Worm (Caenorhabditis elegans): Measurements from ENCODE around the gene AH9.1.

Gene AH9.1

ce11 chrX:2246908-2247307 is at the start of gene AH9.1:
TSS of gene AH9.1 (minus strand) at chrX:2247008.
- TF ChIP-seq him-1 (tag; optimal IDR thresholded peaks at IDR 0.05) = no peak
- no peak for TF ChIP-seq dao-5 (tag; optimal IDR thresholded peaks at IDR 0.05)
- no peak for TF ChIP-seq W03F9.2 (tag; optimal IDR thresholded peaks at IDR 0.05)

DNA sequence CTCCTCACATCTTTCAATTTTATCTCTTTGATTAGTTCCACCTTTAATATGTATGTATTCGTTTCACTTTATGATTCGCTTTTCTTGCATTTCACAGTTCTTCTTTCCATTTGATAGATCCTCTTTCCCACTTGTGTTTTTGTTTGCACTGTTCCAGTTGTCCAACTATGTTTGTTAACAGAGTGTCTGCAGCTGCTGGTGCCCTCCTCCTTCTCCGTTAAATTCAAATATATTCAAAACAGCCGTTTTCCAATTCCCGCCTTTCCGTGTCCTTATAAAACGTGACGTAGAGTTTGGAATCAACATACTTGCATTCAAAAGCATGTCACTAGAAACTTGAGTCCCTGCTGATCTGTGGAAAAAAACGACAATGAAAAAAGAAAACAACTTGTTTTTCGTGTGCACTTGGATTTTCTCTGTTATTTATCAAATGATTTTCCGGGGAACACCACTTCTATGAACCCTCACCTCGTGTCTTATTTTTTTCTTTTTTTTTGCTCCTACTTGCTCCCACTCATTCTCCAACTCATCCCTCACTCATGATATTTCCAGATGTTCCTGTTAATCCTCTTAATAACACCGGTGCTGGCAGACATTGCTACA is 47.5 kb upstream of the AH9.1 start, which contains the start of gene T10H10.2:
Gene T10H10.2 (plus strand): TSS at position 553 of the 603 bp plus-strand sequence.
- no peak for TF ChIP-seq dao-5 (tag; optimal IDR thresholded peaks at IDR 0.05)
- TF ChIP-seq W03F9.2 (tag; optimal IDR thresholded peaks at IDR 0.05) = no peak
- TF ChIP-seq him-1 (tag; optimal IDR thresholded peaks at IDR 0.05) = no peak

- TF ChIP-seq W03F9.2 (tag; optimal IDR thresholded peaks at IDR 0.05) = no peak
- TF ChIP-seq dao-5 (tag; optimal IDR thresholded peaks at IDR 0.05) = no peak
- TF ChIP-seq him-1 (tag; optimal IDR thresholded peaks at IDR 0.05) = no peak
Observed at ce11 chrX:2287977-2288387, 41.2 kb upstream of the AH9.1 start.

DNA sequence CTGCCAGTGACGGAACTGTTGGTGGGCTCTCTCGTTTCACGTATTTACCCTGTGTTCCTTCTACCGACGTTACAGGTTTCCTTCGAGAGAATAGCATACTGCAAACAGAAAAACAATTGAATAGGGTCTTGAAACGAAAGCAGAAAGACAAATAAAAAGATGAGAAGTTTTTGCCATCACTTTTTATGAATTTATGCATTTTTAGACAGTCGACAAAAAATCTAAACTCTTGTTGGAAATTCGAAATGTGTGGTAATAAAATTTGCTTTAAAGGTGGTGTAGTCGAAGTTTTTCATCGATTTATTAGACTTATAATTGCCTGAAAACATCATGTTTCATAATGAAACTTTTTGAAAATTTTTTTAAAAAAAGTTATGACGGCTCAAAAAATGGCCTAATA is 40.3 kb upstream of the AH9.1 start, which contains the start of gene sav-1:
Gene sav-1 (minus strand): TSS at position 101 of the 400 bp plus-strand sequence.
- TF ChIP-seq W03F9.2 (tag; optimal IDR thresholded peaks at IDR 0.05) = no peak
- no peak for TF ChIP-seq dao-5 (tag; optimal IDR thresholded peaks at IDR 0.05)
- no peak for TF ChIP-seq him-1 (tag; optimal IDR thresholded peaks at IDR 0.05)

DNA sequence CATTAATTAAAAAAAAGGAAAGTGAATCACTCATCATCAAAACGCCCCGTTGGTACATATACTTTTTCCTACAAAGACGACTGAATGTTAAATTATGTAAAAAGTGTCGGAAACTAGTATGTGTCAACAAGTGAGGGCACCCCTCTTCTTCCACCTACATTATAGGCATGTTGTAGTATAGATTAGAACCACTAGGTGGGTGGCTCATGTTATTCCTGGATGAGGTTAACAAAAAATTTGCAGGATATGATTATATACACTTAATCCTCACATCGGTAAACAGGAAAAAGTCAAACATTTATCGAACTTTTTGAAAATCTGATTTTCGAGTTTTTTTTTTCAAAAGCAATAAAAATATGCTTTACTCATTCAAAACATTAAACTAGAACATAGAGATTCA is 29.2 kb upstream of the AH9.1 start:
- no peak for TF ChIP-seq dao-5 (tag; optimal IDR thresholded peaks at IDR 0.05)

DNA sequence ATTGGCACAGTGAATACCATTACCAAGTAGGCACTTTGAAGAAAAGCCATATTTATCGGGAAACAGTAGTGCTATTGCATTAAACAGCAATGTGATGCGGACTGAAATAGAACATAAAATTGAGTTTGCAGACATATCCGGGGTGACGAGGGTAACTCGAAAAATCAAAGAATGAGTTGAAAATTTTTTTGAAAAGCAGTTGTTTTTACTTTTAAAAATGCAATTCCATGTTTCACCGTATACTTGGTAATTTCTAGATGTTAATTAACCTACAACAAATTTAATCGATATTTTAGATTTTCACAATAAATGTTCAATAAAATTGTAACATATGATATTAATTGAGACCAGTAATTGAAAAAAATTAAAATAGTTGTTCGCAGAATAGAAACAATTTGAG is 27.4 kb upstream of the AH9.1 start, which contains the start of gene AH9.4:
Gene AH9.4 (minus strand): TSS at position 101 of the 400 bp plus-strand sequence.
- TF ChIP-seq W03F9.2 (tag; optimal IDR thresholded peaks at IDR 0.05) (no peak), him-1 (tag; optimal IDR thresholded peaks at IDR 0.05) (no peak), dao-5 (tag; optimal IDR thresholded peaks at IDR 0.05) (no peak)

DNA sequence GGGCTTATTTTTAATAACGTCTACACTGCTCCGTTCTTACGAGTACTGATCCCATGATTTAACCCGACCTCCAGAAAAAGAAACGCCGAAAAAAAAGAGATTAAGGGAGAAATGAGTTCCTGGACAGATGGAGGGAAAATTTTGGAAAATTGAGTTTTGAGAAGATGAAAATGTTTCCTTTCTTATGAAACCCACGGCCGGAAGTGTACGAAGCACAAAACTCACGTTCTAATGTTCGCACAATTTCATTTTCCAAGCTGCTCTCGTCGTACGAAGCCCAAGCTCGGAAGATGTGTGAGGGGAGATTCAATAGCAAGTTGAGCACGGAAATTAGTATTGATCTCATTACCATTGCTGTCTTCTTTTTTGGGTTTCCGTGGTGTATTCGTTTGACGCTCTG is 24.6 kb upstream of the AH9.1 start:
- TF ChIP-seq W03F9.2 (tag; optimal IDR thresholded peaks at IDR 0.05) = no peak
- TF ChIP-seq dao-5 (tag; optimal IDR thresholded peaks at IDR 0.05) = no peak
- no peak for TF ChIP-seq him-1 (tag; optimal IDR thresholded peaks at IDR 0.05)

- TF ChIP-seq dao-5 (tag; optimal IDR thresholded peaks at IDR 0.05) (no peak), W03F9.2 (tag; optimal IDR thresholded peaks at IDR 0.05) (no peak), him-1 (tag; optimal IDR thresholded peaks at IDR 0.05) (no peak)
Observed at ce11 chrX:2267956-2268355, 21.1 kb upstream of the AH9.1 start, which contains the start of gene AH9.6. TSS of gene AH9.6 (minus strand) at chrX:2268138.

DNA sequence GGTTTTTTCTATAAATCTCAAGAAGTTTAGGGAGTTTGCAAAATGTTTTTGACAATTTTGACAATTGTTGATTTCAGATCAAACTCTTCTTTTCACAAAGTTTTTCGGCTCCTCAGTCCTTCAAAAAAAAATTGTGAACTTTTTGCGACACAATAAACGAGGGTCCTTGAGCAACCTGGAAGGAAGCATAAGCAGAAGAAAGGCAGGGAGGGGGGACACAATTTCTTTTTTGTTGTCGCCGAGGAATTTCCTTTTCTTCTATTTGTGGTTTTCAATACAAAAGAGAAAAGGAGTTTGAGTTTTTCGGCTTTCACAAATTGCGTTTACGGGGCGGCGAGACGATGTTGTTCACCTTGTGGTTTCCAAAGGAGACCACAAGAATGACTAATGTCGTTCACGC is 20.0 kb upstream of the AH9.1 start:
- TF ChIP-seq him-1 (tag; optimal IDR thresholded peaks at IDR 0.05) = no peak
- TF ChIP-seq W03F9.2 (tag; optimal IDR thresholded peaks at IDR 0.05) = no peak
- TF ChIP-seq dao-5 (tag; optimal IDR thresholded peaks at IDR 0.05) = no peak

ce11 chrX:2266366-2266765 is 19.6 kb upstream of the AH9.1 start:
- TF ChIP-seq dao-5 (tag; optimal IDR thresholded peaks at IDR 0.05) (no peak), him-1 (tag; optimal IDR thresholded peaks at IDR 0.05) (no peak), W03F9.2 (tag; optimal IDR thresholded peaks at IDR 0.05) (no peak)

DNA sequence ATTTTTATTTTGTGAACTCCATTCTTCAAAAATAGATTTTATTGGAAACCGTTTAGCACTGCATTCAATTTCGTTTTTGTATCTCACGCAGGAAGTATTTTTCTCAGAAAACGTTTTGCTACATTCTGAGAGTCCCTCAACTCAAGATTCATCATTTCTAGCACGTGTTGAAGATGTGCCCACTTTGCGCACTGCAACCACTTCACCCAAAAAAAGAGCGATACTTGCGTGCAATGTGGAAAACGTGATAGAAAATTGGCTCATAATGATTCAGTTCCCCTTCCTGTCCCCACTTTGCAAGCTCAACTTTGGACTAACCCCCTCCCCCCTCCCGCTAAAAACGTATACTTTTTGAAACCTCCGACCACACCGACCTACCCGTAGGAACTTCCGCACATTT is 18.3 kb upstream of the AH9.1 start:
- TF ChIP-seq him-1 (tag; optimal IDR thresholded peaks at IDR 0.05) (no peak), dao-5 (tag; optimal IDR thresholded peaks at IDR 0.05) (no peak), W03F9.2 (tag; optimal IDR thresholded peaks at IDR 0.05) (no peak)

DNA sequence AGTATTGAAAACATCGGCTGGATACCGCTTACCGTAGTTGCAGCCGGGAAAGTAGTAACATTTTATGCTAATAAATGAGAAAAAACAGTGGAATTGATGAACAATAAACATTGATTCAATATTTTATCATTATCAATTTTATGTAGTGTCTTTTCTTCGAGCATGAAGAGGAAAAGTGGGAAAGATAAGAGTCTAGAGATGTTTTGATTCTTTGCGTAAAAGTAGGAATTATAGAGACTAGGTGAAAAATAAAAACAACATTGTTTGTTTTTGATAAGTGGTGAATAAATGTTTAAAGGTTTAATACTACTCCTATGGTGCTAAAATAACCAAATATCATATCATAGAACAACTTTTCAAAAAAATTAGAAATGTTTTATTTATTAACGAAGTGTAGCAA is 15.6 kb upstream of the AH9.1 start:
- TF ChIP-seq W03F9.2 (tag; optimal IDR thresholded peaks at IDR 0.05) (no peak), dao-5 (tag; optimal IDR thresholded peaks at IDR 0.05) (no peak), him-1 (tag; optimal IDR thresholded peaks at IDR 0.05) (no peak)

DNA sequence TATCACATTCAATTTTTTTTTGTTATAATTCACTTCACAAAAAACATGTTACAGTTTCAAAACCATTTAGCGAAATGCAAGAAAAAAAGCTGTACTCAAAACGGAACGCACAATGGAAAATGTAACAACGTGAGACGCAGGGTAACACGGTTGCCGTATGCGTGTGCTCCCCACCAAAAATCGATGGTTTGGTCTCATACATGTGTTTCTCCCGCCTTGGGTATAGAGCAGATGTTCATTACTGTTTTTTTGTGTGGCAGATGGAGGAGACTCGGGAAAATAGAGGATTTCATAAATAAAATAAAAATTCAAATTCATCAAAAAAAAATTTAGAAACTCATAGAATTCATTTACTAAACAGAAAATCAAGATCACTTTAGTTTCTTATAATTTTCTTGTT is 14.2 kb upstream of the AH9.1 start, which contains the start of gene AH9.3:
Gene AH9.3 (minus strand): TSS at position 101 of the 400 bp plus-strand sequence.
- no peak for TF ChIP-seq him-1 (tag; optimal IDR thresholded peaks at IDR 0.05)
- TF ChIP-seq W03F9.2 (tag; optimal IDR thresholded peaks at IDR 0.05) = no peak
- TF ChIP-seq dao-5 (tag; optimal IDR thresholded peaks at IDR 0.05) = no peak

- no peak for TF ChIP-seq dao-5 (tag; optimal IDR thresholded peaks at IDR 0.05)
- TF ChIP-seq him-1 (tag; optimal IDR thresholded peaks at IDR 0.05) = no peak
- no peak for TF ChIP-seq W03F9.2 (tag; optimal IDR thresholded peaks at IDR 0.05)
Observed at ce11 chrX:2258404-2258803, 11.6 kb upstream of the AH9.1 start.

- TF ChIP-seq W03F9.2 (tag; optimal IDR thresholded peaks at IDR 0.05) (no peak), dao-5 (tag; optimal IDR thresholded peaks at IDR 0.05) (no peak), him-1 (tag; optimal IDR thresholded peaks at IDR 0.05) (no peak)
Observed at ce11 chrX:2258001-2258400, 11.2 kb upstream of the AH9.1 start, which contains the start of gene crn-4. TSS of gene crn-4 (minus strand) at chrX:2258101.
